Fruit fly (Drosophila melanogaster) whole organism, embryonic: ENCODE data around the gene Gk2.

Experiments used
- Abd-B ChIP-seq: fragments of 200-800 bp; sonication (Bioruptor generic); optimal IDR thresholded peaks from 2 replicates; lab custom pipeline; 2018; ENCODE audit warnings: missing biosample characterization, mild to moderate bottlenecking, missing genetic modification characterization, moderate library complexity
- Adf1 ChIP-seq: fragments of 200-800 bp; sonication (Bioruptor generic); IDR thresholded peaks from 2 replicates; pipeline ENCODE4 v1.3.6; 2022; ENCODE audit warnings: missing biosample characterization, missing genetic modification characterization
- Awh ChIP-seq: fragments of 200-800 bp; sonication (Bioruptor generic); IDR thresholded peaks from 2 replicates; pipeline ENCODE4, ENCODE4 v1.3.6; 2022; ENCODE audit warnings: missing biosample characterization, missing genetic modification characterization
- B-H2 ChIP-seq: fragments of 200-800 bp; sonication (Bioruptor generic); optimal IDR thresholded peaks from 2 replicates; lab custom pipeline; 2018; ENCODE audit warnings: missing biosample characterization, mild to moderate bottlenecking, missing genetic modification characterization
- CG10979 ChIP-seq: fragments of 200-800 bp; sonication (Bioruptor generic); optimal IDR thresholded peaks from 2 replicates; lab custom pipeline; 2018; ENCODE audit warnings: missing biosample characterization, mild to moderate bottlenecking, missing genetic modification characterization, moderate library complexity
- CG11723 ChIP-seq: fragments of 200-800 bp; sonication (Bioruptor generic); optimal IDR thresholded peaks from 2 replicates; lab custom pipeline; 2017; ENCODE audit warnings: missing biosample characterization, mild to moderate bottlenecking, missing genetic modification characterization
- CG16779 ChIP-seq: fragments of 200-800 bp; sonication (Bioruptor generic); IDR thresholded peaks from 2 replicates; pipeline ENCODE4 v1.3.6; 2022; ENCODE audit warnings: missing biosample characterization, missing genetic modification characterization
- CG16813 ChIP-seq: fragments of 200-800 bp; sonication (Bioruptor generic); IDR thresholded peaks from 3 replicates; pipeline ENCODE4 v1.3.6; 2022; ENCODE audit warnings: missing biosample characterization, missing genetic modification characterization; ENCODE audit not compliant: partially characterized antibody
- CG17361 ChIP-seq: fragments of 200-800 bp; sonication (Bioruptor generic); IDR thresholded peaks from 3 replicates; pipeline ENCODE4 v1.3.6; 2022; ENCODE audit warnings: missing biosample characterization, missing genetic modification characterization
- CG2129 ChIP-seq: fragments of 200-800 bp; sonication (Bioruptor generic); IDR thresholded peaks from 2 replicates; pipeline ENCODE4 v1.3.6; 2022; ENCODE audit warnings: missing biosample characterization, missing genetic modification characterization; ENCODE audit not compliant: partially characterized antibody
- CG31224 ChIP-seq: fragments of 200-800 bp; sonication (Bioruptor generic); IDR thresholded peaks from 2 replicates; pipeline ENCODE4 v1.3.6; 2022; ENCODE audit warnings: missing biosample characterization, missing genetic modification characterization
- CG31388 ChIP-seq: fragments of 200-800 bp; sonication (Bioruptor generic); optimal IDR thresholded peaks from 2 replicates; lab custom pipeline; 2016; ENCODE audit warnings: missing biosample characterization, missing genetic modification characterization
- CG32767 ChIP-seq: fragments of 200-800 bp; sonication (Bioruptor generic); IDR thresholded peaks from 2 replicates; pipeline ENCODE4 v1.3.6; 2022; ENCODE audit warnings: missing biosample characterization, missing genetic modification characterization
- CG33213 ChIP-seq: fragments of 200-800 bp; sonication (Bioruptor generic); optimal IDR thresholded peaks from 3 replicates; lab custom pipeline; 2016; ENCODE audit warnings: missing biosample characterization, missing genetic modification characterization
- CG3838 ChIP-seq: fragments of 200-800 bp; sonication (Bioruptor generic); optimal IDR thresholded peaks from 3 replicates; lab custom pipeline; 2016; ENCODE audit warnings: missing biosample characterization, missing genetic modification characterization
- CG6791 ChIP-seq: fragments of 200-800 bp; sonication (Bioruptor generic); IDR thresholded peaks from 3 replicates; pipeline ENCODE4 v1.3.6; 2022; ENCODE audit warnings: missing biosample characterization, missing genetic modification characterization; ENCODE audit not compliant: partially characterized antibody
- CG7786 ChIP-seq: fragments of 200-800 bp; sonication (Bioruptor generic); optimal IDR thresholded peaks from 2 replicates; lab custom pipeline; 2016; ENCODE audit warnings: missing biosample characterization, missing genetic modification characterization
- CG8924 ChIP-seq: fragments of 200-800 bp; optimal IDR thresholded peaks from 3 replicates; lab custom pipeline; 2019; ENCODE audit warnings: missing biosample characterization, mild to moderate bottlenecking, missing genetic modification characterization, moderate library complexity
- CG9727 ChIP-seq: fragments of 200-800 bp; sonication (Bioruptor generic); optimal IDR thresholded peaks from 3 replicates; lab custom pipeline; 2017; ENCODE audit warnings: missing biosample characterization, mild to moderate bottlenecking, missing genetic modification characterization
- CG9817 ChIP-seq: fragments of 200-800 bp; sonication (Bioruptor generic); optimal IDR thresholded peaks from 2 replicates; lab custom pipeline; 2018; ENCODE audit warnings: missing biosample characterization, mild to moderate bottlenecking, missing genetic modification characterization, moderate library complexity
- Dp ChIP-seq: fragments of 200-800 bp; sonication (Bioruptor generic); optimal IDR thresholded peaks from 2 replicates; lab custom pipeline; 2018; ENCODE audit warnings: missing biosample characterization, mild to moderate bottlenecking, missing genetic modification characterization, moderate library complexity
- Dref ChIP-seq: fragments of 200-800 bp; sonication (Bioruptor generic); IDR thresholded peaks from 2 replicates; pipeline ENCODE4 v1.3.6; 2022; ENCODE audit warnings: missing biosample characterization, missing genetic modification characterization
- Fer1 ChIP-seq: fragments of 200-800 bp; sonication (Bioruptor generic); optimal IDR thresholded peaks from 2 replicates; lab custom pipeline; 2017; ENCODE audit warnings: missing biosample characterization, mild to moderate bottlenecking, missing genetic modification characterization
- GATAe ChIP-seq: fragments of 200-800 bp; sonication (Bioruptor generic); conservative IDR thresholded peaks from 2 replicates; pipeline ENCODE4 v1.3.6; 2022; ENCODE audit warnings: missing biosample characterization, missing genetic modification characterization
- HLH4C ChIP-seq: fragments of 200-800 bp; sonication (Bioruptor generic); IDR thresholded peaks from 3 replicates; pipeline ENCODE4 v1.3.6; 2022; ENCODE audit warnings: missing biosample characterization, missing genetic modification characterization; ENCODE audit not compliant: partially characterized antibody
- Hmr ChIP-seq: fragments of 200-800 bp; sonication (Bioruptor generic); optimal IDR thresholded peaks from 3 replicates; lab custom pipeline; 2017; ENCODE audit warnings: mild to moderate bottlenecking, missing biosample characterization, missing genetic modification reagents, missing genetic modification characterization
- MTF-1 ChIP-seq: fragments of 200-800 bp; sonication (Bioruptor generic); optimal IDR thresholded peaks from 2 replicates; lab custom pipeline; 2018; ENCODE audit warnings: missing biosample characterization, mild to moderate bottlenecking, missing genetic modification characterization, borderline replicate concordance
- Med ChIP-seq: fragments of 200-800 bp; sonication (Bioruptor generic); peaks from one replicate; lab custom pipeline; 2016; ENCODE audit warnings: missing biosample characterization, missing genetic modification characterization, mild to moderate bottlenecking, inconsistent platforms, moderate library complexity
- Neu2 ChIP-seq: fragments of 200-800 bp; sonication (Bioruptor generic); optimal IDR thresholded peaks from 3 replicates; lab custom pipeline; 2016; ENCODE audit warnings: missing biosample characterization, missing genetic modification characterization, borderline replicate concordance
- Rfx ChIP-seq: fragments of 200-800 bp; sonication (Bioruptor generic); IDR thresholded peaks from 2 replicates; pipeline ENCODE4 v1.3.6; 2022; ENCODE audit warnings: missing biosample characterization, missing genetic modification characterization
- Sox100B ChIP-seq: fragments of 200-800 bp; sonication (Bioruptor generic); optimal IDR thresholded peaks from 3 replicates; lab custom pipeline; 2018; ENCODE audit warnings: missing biosample characterization, mild to moderate bottlenecking, missing genetic modification characterization
- Sry-β ChIP-seq: fragments of 200-800 bp; sonication (Bioruptor generic); optimal IDR thresholded peaks from 2 replicates; lab custom pipeline; 2018; ENCODE audit warnings: missing biosample characterization, mild to moderate bottlenecking, missing genetic modification characterization, moderate library complexity
- cad ChIP-seq: fragments of >200 bp; optimal IDR thresholded peaks from 2 replicates; lab custom pipeline; 2017; ENCODE audit warnings: missing biosample characterization, missing genetic modification characterization
- chinmo ChIP-seq: fragments of 200-800 bp; sonication (Bioruptor generic); IDR thresholded peaks from 4 replicates; pipeline ENCODE4 v1.3.6; 2022; ENCODE audit warnings: missing biosample characterization, missing genetic modification characterization; ENCODE audit not compliant: partially characterized antibody
- ci ChIP-seq: fragments of 200-800 bp; sonication (Bioruptor generic); IDR thresholded peaks from 3 replicates; pipeline ENCODE4 v1.3.6; 2022; ENCODE audit warnings: missing biosample characterization, missing genetic modification characterization
- ewg ChIP-seq: fragments of 200-800 bp; sonication (Bioruptor generic); optimal IDR thresholded peaks from 3 replicates; lab custom pipeline; 2017; ENCODE audit warnings: mild to moderate bottlenecking, missing biosample characterization, missing genetic modification reagents, missing genetic modification characterization
- exex ChIP-seq: fragments of 200-800 bp; sonication (Bioruptor generic); optimal IDR thresholded peaks from 4 replicates; lab custom pipeline; 2018; ENCODE audit warnings: missing biosample characterization, mild to moderate bottlenecking, missing genetic modification characterization, moderate library complexity
- fd3F ChIP-seq: fragments of 200-800 bp; sonication (Bioruptor generic); optimal IDR thresholded peaks from 2 replicates; lab custom pipeline; 2018; ENCODE audit warnings: missing biosample characterization, mild to moderate bottlenecking, missing genetic modification characterization, moderate library complexity
- her ChIP-seq: fragments of 200-800 bp; sonication (Bioruptor generic); optimal IDR thresholded peaks from 2 replicates; lab custom pipeline; 2016; ENCODE audit warnings: missing biosample characterization, missing genetic modification characterization
- nau ChIP-seq: fragments of 200-800 bp; sonication (Bioruptor generic); optimal IDR thresholded peaks from 3 replicates; lab custom pipeline; 2017; ENCODE audit warnings: missing biosample characterization, mild to moderate bottlenecking, missing genetic modification characterization, missing genetic modification reagents
- nom ChIP-seq: fragments of 200-800 bp; sonication (Bioruptor generic); optimal IDR thresholded peaks from 2 replicates; lab custom pipeline; 2017; ENCODE audit warnings: missing biosample characterization, missing genetic modification characterization, mild to moderate bottlenecking, moderate library complexity, missing genetic modification reagents
- org-1 ChIP-seq: fragments of 200-800 bp; sonication (Bioruptor generic); optimal IDR thresholded peaks from 2 replicates; lab custom pipeline; 2017; ENCODE audit warnings: missing biosample characterization, missing genetic modification characterization
- otp ChIP-seq: fragments of 200-800 bp; sonication (Bioruptor generic); IDR thresholded peaks from 3 replicates; pipeline ENCODE4, ENCODE4 v1.3.6; 2022; ENCODE audit warnings: missing biosample characterization, missing genetic modification characterization
- rib ChIP-seq: fragments of 200-800 bp; sonication (Bioruptor generic); IDR thresholded peaks from 2 replicates; pipeline ENCODE4 v1.3.6; 2022; ENCODE audit warnings: missing biosample characterization, missing genetic modification characterization
- run ChIP-seq: fragments of 200-800 bp; sonication (Bioruptor generic); optimal IDR thresholded peaks from 3 replicates; lab custom pipeline; 2018; ENCODE audit warnings: missing biosample characterization, mild to moderate bottlenecking, missing genetic modification characterization
- salm ChIP-seq: fragments of 200-800 bp; sonication (Bioruptor generic); optimal IDR thresholded peaks from 2 replicates; lab custom pipeline; 2018; ENCODE audit warnings: missing biosample characterization, mild to moderate bottlenecking, missing genetic modification characterization
- sens-2 ChIP-seq: fragments of 200-800 bp; sonication (Bioruptor generic); IDR thresholded peaks from 2 replicates; pipeline ENCODE4 v1.3.6; 2022; ENCODE audit warnings: missing biosample characterization, missing genetic modification characterization
- usp ChIP-seq: fragments of >200 bp; optimal IDR thresholded peaks from 2 replicates; lab custom pipeline; 2017; ENCODE audit warnings: missing biosample characterization, missing genetic modification characterization
- zen ChIP-seq: fragments of 200-800 bp; sonication (Bioruptor generic); optimal IDR thresholded peaks from 3 replicates; lab custom pipeline; 2018; ENCODE audit warnings: missing biosample characterization, mild to moderate bottlenecking, missing genetic modification characterization, moderate library complexity
- zf30C ChIP-seq: fragments of 200-800 bp; sonication (Bioruptor generic); optimal IDR thresholded peaks from 3 replicates; lab custom pipeline; 2018; ENCODE audit warnings: missing biosample characterization, mild to moderate bottlenecking, missing genetic modification characterization

Gk2 gene

DNA sequence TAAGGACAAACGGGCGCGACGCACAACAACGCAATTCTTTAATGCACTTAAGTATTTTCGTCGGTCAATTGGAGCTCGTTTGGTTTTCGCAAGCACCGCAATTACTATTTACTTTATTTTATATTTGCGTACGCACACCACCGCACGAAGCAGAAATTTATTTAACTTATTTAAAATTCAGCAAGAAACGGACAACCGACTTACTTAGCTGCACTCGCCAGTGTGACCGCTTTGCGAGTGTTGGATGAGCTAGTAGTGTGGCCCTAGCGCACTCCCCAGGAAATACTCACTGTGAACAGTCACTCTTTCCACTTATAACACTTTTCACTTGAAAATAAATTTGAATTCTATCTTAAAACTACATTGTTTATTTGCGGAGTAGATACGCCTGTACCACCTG, 7.3 kb upstream of the Gk2 start, which contains the start of gene drpr (continued):
- TF ChIP-seq Adf1 (GFP tag; lab: Robert Waterston, UW) (no peak), CG2129 (no peak), exex (peak; percentile 19), ci (GFP tag; lab: Robert Waterston, UW) (peak; percentile 61; the same call in 2 of the 3 replicates), CG3838 (GFP tag; lab: Kevin White, UChicago) (peak; percentile 12), CG11723 (no peak), MTF-1 (GFP tag; lab: Kevin White, UChicago) (peak; percentile 17), Hmr (peak; percentile 41), CG9817 (tag; lab: Kevin White, UChicago) (no peak), Neu2 (no peak), Dref (GFP tag; lab: Robert Waterston, UW) (peak; percentile 34), org-1 (no peak), rib (GFP tag; lab: Robert Waterston, UW) (0 out of 2 replicates have a peak, but pooled peaks have one; percentile 33), Rfx (peak; percentile 10; the same call in 1 of the 2 replicates), Med (peak; percentile 90), B-H2 (GFP tag; lab: Kevin White, UChicago) (no peak), CG33213 (GFP tag; lab: Kevin White, UChicago) (peak; percentile 47), CG7786 (GFP tag; lab: Kevin White, UChicago) (no peak), CG9727 (no peak), CG6791 (GFP tag; lab: Robert Waterston, UW) (peak; percentile 6; the same call in 1 of the 3 replicates), zf30C (peak; percentile 23), Sry-β (GFP tag; lab: Kevin White, UChicago) (peak; percentile 48), CG16779 (GFP tag; lab: Robert Waterston, UW) (no peak), CG17361 (peak; percentile 26; the same call in 1 of the 3 replicates), ewg (peak; percentile 64), Sox100B (peak; percentile 24), CG31224 (GFP tag; lab: Robert Waterston, UW) (no peak), usp (GFP tag; lab: Kevin White, UChicago) (no peak), nau (GFP tag; lab: Kevin White, UChicago) (peak; percentile 43), fd3F (GFP tag; lab: Kevin White, UChicago) (no peak), cad (GFP tag; lab: Kevin White, UChicago) (no peak), GATAe (no peak), Abd-B (GFP tag; lab: Kevin White, UChicago) (no peak), CG16813 (0 out of 3 replicates have a peak, but pooled peaks have one; percentile 38), CG10979 (tag; lab: Kevin White, UChicago) (peak; percentile 20), her (peak; percentile 10), CG8924 (tag; lab: Kevin White, UChicago) (peak; percentile 78), nom (peak; percentile 53), run (tag; lab: Kevin White, UChicago) (peak; percentile 16), Fer1 (GFP tag; lab: Kevin White, UChicago) (peak; percentile 57), sens-2 (GFP tag; lab: Robert Waterston, UW) (no peak), chinmo (GFP tag; lab: Robert Waterston, UW) (peak; percentile 84; the same call in 2 of the 4 replicates), zen (tag; lab: Kevin White, UChicago) (peak; percentile 41), CG31388 (GFP tag; lab: Kevin White, UChicago) (no peak), HLH4C (GFP tag; lab: Robert Waterston, UW) (0 out of 3 replicates have a peak, but pooled peaks have one; percentile 35), Awh (GFP tag; lab: Robert Waterston, UW) (no peak), Dp (GFP tag; lab: Kevin White, UChicago) (peak; percentile 71), salm (tag; lab: Kevin White, UChicago) (no peak), otp (no peak), CG32767 (GFP tag; lab: Robert Waterston, UW) (no peak)
